Fruit fly (Drosophila melanogaster) whole organism, prepupa: Measurements from ENCODE around the gene Cyp12a5.

ENCODE experiments used
- CG1621 ChIP-seq: fragments of 200-800 bp; sonication (Bioruptor generic); optimal IDR thresholded peaks from 3 replicates; lab custom pipeline; 2018; ENCODE audit warnings: missing biosample characterization, mild to moderate bottlenecking, missing genetic modification characterization
- CG3032 ChIP-seq: fragments of 200-800 bp; optimal IDR thresholded peaks from 2 replicates; lab custom pipeline; 2019; ENCODE audit warnings: missing biosample characterization, mild to moderate bottlenecking, missing genetic modification characterization, moderate library complexity
- CG34406 ChIP-seq: fragments of 200-800 bp; sonication (Bioruptor generic); optimal IDR thresholded peaks from 3 replicates; lab custom pipeline; 2016; ENCODE audit warnings: missing biosample characterization, missing genetic modification characterization
- Met ChIP-seq: fragments of 200-800 bp; sonication (Bioruptor generic); optimal IDR thresholded peaks from 3 replicates; lab custom pipeline; 2016; ENCODE audit warnings: missing biosample characterization, missing genetic modification characterization
- Smox ChIP-seq: fragments of 200-800 bp; sonication (Bioruptor generic); optimal IDR thresholded peaks from 3 replicates; lab custom pipeline; 2016; ENCODE audit warnings: missing biosample characterization, missing genetic modification characterization
- fd59A ChIP-seq: fragments of 200-800 bp; sonication (Bioruptor generic); optimal IDR thresholded peaks from 2 replicates; lab custom pipeline; 2017; ENCODE audit warnings: missing biosample characterization, mild to moderate bottlenecking, missing genetic modification characterization, missing genetic modification reagents

DNA sequence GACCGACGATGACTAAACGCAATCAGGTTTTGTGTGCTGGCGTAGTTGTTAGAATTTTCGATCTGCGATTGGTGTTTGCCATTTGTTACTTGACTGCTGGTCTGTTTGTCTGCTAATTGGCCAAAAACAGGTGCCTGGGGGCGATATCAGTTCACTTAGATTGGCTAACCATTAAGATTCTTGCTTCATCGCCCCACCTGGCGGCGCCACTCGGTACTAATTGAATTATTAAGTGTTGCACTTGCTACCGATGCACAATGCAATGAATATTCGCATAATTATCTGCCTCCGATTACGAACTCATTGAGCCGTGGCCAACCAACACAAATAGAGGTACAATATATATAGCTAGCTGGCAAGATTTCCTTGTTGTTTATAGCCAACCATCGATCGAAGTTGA, 29.3 kb upstream of the Cyp12a5 start:
- TF ChIP-seq CG1621 (tag; lab: Kevin White, UChicago) (no peak), CG34406 (GFP tag; lab: Kevin White, UChicago) (no peak), Met (GFP tag; lab: Kevin White, UChicago) (no peak), Smox (GFP tag; lab: Kevin White, UChicago) (no peak), fd59A (no peak), CG3032 (no peak)
